Fruit fly (Drosophila melanogaster) whole organism, embryonic: ENCODE data around the gene CG33640.

Experiments
- Aef1 ChIP-seq: fragments of 200-800 bp; sonication (Bioruptor generic); IDR thresholded peaks from 3 replicates; pipeline ENCODE4 v1.3.6; 2022; ENCODE audit warnings: missing biosample characterization, missing genetic modification characterization
- Antp ChIP-seq: fragments of 200-800 bp; sonication (Bioruptor generic); optimal IDR thresholded peaks from 3 replicates; lab custom pipeline; 2016; ENCODE audit warnings: missing biosample characterization, missing genetic modification characterization
- Bgb ChIP-seq: fragments of 200-800 bp; sonication (Bioruptor generic); IDR thresholded peaks from 2 replicates; pipeline ENCODE4 v1.3.6; 2022; ENCODE audit warnings: missing biosample characterization, missing genetic modification characterization; ENCODE audit not compliant: partially characterized antibody
- C15 ChIP-seq: fragments of 200-800 bp; sonication (Bioruptor generic); IDR thresholded peaks from 3 replicates; pipeline ENCODE4 v1.3.6; 2022; ENCODE audit warnings: missing biosample characterization, missing genetic modification characterization
- CG11456 ChIP-seq: fragments of 200-800 bp; sonication (Bioruptor generic); IDR thresholded peaks from 3 replicates; pipeline ENCODE4 v1.3.6; 2022; ENCODE audit warnings: missing biosample characterization, missing genetic modification characterization
- CG12744 ChIP-seq: fragments of 200-800 bp; sonication (Bioruptor generic); optimal IDR thresholded peaks from 2 replicates; lab custom pipeline; 2016; ENCODE audit warnings: missing biosample characterization, missing genetic modification characterization
- CG14050 ChIP-seq: fragments of 200-800 bp; sonication (Bioruptor generic); IDR thresholded peaks from 3 replicates; pipeline ENCODE4 v1.3.6; 2022; ENCODE audit warnings: missing biosample characterization, missing genetic modification characterization
- CG15073 ChIP-seq: fragments of 200-800 bp; sonication (Bioruptor generic); optimal IDR thresholded peaks from 2 replicates; lab custom pipeline; 2016; ENCODE audit warnings: missing biosample characterization, missing genetic modification characterization
- CG18011 ChIP-seq: fragments of 200-800 bp; sonication (Bioruptor generic); optimal IDR thresholded peaks from 2 replicates; lab custom pipeline; 2017; ENCODE audit warnings: missing biosample characterization, missing genetic modification characterization, mild to moderate bottlenecking, moderate library complexity, missing genotype
- CG18476 ChIP-seq: fragments of 200-800 bp; sonication (Bioruptor generic); optimal IDR thresholded peaks from 2 replicates; lab custom pipeline; 2016; ENCODE audit warnings: missing biosample characterization, mild to moderate bottlenecking, missing genetic modification characterization
- CG2116 ChIP-seq: fragments of 200-800 bp; sonication (Bioruptor generic); optimal IDR thresholded peaks from 3 replicates; lab custom pipeline; 2018; ENCODE audit warnings: missing biosample characterization, mild to moderate bottlenecking, missing genetic modification characterization
- CG2889 ChIP-seq: fragments of 200-800 bp; sonication (Bioruptor generic); IDR thresholded peaks from 3 replicates; pipeline ENCODE4 v1.3.6; 2022; ENCODE audit warnings: missing biosample characterization, missing genetic modification characterization
- CG3065 ChIP-seq: fragments of 200-800 bp; sonication (Bioruptor generic); optimal IDR thresholded peaks from 2 replicates; lab custom pipeline; 2016; ENCODE audit warnings: missing biosample characterization, missing genetic modification characterization
- CG4707 ChIP-seq: fragments of 200-800 bp; sonication (Bioruptor generic); optimal IDR thresholded peaks from 2 replicates; lab custom pipeline; 2018; ENCODE audit warnings: missing biosample characterization, mild to moderate bottlenecking, missing genetic modification characterization, moderate library complexity
- CG6654 ChIP-seq: fragments of 200-800 bp; sonication (Bioruptor generic); optimal IDR thresholded peaks from 2 replicates; lab custom pipeline; 2017; ENCODE audit warnings: missing biosample characterization, mild to moderate bottlenecking, missing genetic modification characterization
- CG6683 ChIP-seq: fragments of 200-800 bp; sonication (Bioruptor generic); optimal IDR thresholded peaks from 2 replicates; lab custom pipeline; 2017; ENCODE audit warnings: missing biosample characterization, mild to moderate bottlenecking, missing genetic modification characterization, missing genetic modification reagents
- CG6791 ChIP-seq: fragments of 200-800 bp; sonication (Bioruptor generic); IDR thresholded peaks from 3 replicates; pipeline ENCODE4 v1.3.6; 2022; ENCODE audit warnings: missing biosample characterization, missing genetic modification characterization; ENCODE audit not compliant: partially characterized antibody
- CG7556 ChIP-seq: fragments of 200-800 bp; sonication (Bioruptor generic); optimal IDR thresholded peaks from 2 replicates; lab custom pipeline; 2017; ENCODE audit warnings: missing biosample characterization, mild to moderate bottlenecking, missing genetic modification characterization
- CG8388 ChIP-seq: fragments of 200-800 bp; sonication (Bioruptor generic); optimal IDR thresholded peaks from 2 replicates; lab custom pipeline; 2019; ENCODE audit warnings: missing biosample characterization, mild to moderate bottlenecking, missing genetic modification characterization, moderate library complexity
- CG9215 ChIP-seq: fragments of 200-800 bp; sonication (Bioruptor generic); IDR thresholded peaks from 2 replicates; pipeline ENCODE4 v1.3.6; 2022; ENCODE audit warnings: missing biosample characterization, missing genetic modification characterization
- CG9437 ChIP-seq: fragments of 200-800 bp; sonication (Bioruptor generic); optimal IDR thresholded peaks from 2 replicates; lab custom pipeline; 2018; ENCODE audit warnings: missing biosample characterization, mild to moderate bottlenecking, missing genetic modification characterization
- Dip3 ChIP-seq: fragments of 200-800 bp; sonication (Bioruptor generic); optimal IDR thresholded peaks from 3 replicates; lab custom pipeline; 2016; ENCODE audit warnings: missing biosample characterization, missing genetic modification characterization
- Doc2 ChIP-seq: fragments of 200-800 bp; sonication (Bioruptor generic); IDR thresholded peaks from 2 replicates; pipeline ENCODE4 v1.3.6; 2022; ENCODE audit warnings: missing biosample characterization, missing genetic modification characterization
- Fer3 ChIP-seq: fragments of 200-800 bp; sonication (Bioruptor generic); optimal IDR thresholded peaks from 2 replicates; lab custom pipeline; 2018; ENCODE audit warnings: missing biosample characterization, mild to moderate bottlenecking, missing genetic modification characterization, moderate library complexity
- HLH3B ChIP-seq: fragments of 200-800 bp; sonication (Bioruptor generic); IDR thresholded peaks from 2 replicates; pipeline ENCODE4 v1.3.6; 2022; ENCODE audit warnings: missing biosample characterization, missing genetic modification characterization
- MBD-R2 ChIP-seq: fragments of 200-800 bp; sonication (Bioruptor generic); IDR thresholded peaks from 2 replicates; pipeline ENCODE4 v1.3.6; 2022; ENCODE audit warnings: missing biosample characterization, missing genetic modification characterization
- Nf-YB ChIP-seq: fragments of 200-800 bp; sonication (Bioruptor generic); optimal IDR thresholded peaks from 3 replicates; lab custom pipeline; 2019; ENCODE audit warnings: missing biosample characterization, mild to moderate bottlenecking, missing genetic modification characterization, moderate library complexity
- Oli ChIP-seq: fragments of 200-800 bp; sonication (Bioruptor generic); optimal IDR thresholded peaks from 2 replicates; lab custom pipeline; 2018; ENCODE audit warnings: missing biosample characterization, mild to moderate bottlenecking, missing genetic modification characterization, moderate library complexity
- Sry-δ ChIP-seq: fragments of 200-800 bp; sonication (Bioruptor generic); optimal IDR thresholded peaks from 2 replicates; lab custom pipeline; 2016; ENCODE audit warnings: missing biosample characterization, missing genetic modification characterization
- bcd ChIP-seq: fragments of 200-800 bp; sonication (Bioruptor generic); optimal IDR thresholded peaks from 2 replicates; lab custom pipeline; 2017; ENCODE audit warnings: missing biosample characterization, mild to moderate bottlenecking, missing genetic modification characterization
- cad ChIP-seq: fragments of >200 bp; optimal IDR thresholded peaks from 2 replicates; lab custom pipeline; 2017; ENCODE audit warnings: missing biosample characterization, missing genetic modification characterization
- corto ChIP-seq: fragments of 200-800 bp; sonication (Bioruptor generic); optimal IDR thresholded peaks from 2 replicates; lab custom pipeline; 2016; ENCODE audit warnings: missing biosample characterization, mild to moderate bottlenecking, missing genetic modification characterization, moderate library complexity
- crp ChIP-seq, 2 experiments: fragments of 200-800 bp; sonication (Bioruptor generic); optimal IDR thresholded peaks; 2 replicates in 1 of 2; 3 replicates in 1 of 2; lab custom pipeline; 2017; ENCODE audit warnings: missing biosample characterization in 2 of 2, missing genetic modification characterization in 2 of 2, mild to moderate bottlenecking in 1 of 2, moderate library complexity in 1 of 2
- dmrt99B ChIP-seq: fragments of 200-800 bp; sonication (Bioruptor generic); optimal IDR thresholded peaks from 2 replicates; lab custom pipeline; 2018; ENCODE audit warnings: missing biosample characterization, mild to moderate bottlenecking, missing genetic modification characterization, moderate library complexity
- ftz-f1 ChIP-seq: fragments of 200-800 bp; sonication (Bioruptor generic); optimal IDR thresholded peaks from 2 replicates; lab custom pipeline; 2016; ENCODE audit warnings: missing biosample characterization, missing genetic modification characterization
- gsb ChIP-seq: fragments of 200-800 bp; sonication (Bioruptor generic); IDR thresholded peaks from 2 replicates; pipeline ENCODE4 v1.3.6; 2022; ENCODE audit warnings: missing biosample characterization, missing genetic modification characterization
- gt ChIP-seq: fragments of 200-800 bp; sonication (Bioruptor generic); IDR thresholded peaks from 2 replicates; pipeline ENCODE4 v1.3.6; 2022; ENCODE audit warnings: missing biosample characterization, missing genetic modification characterization
- hkb ChIP-seq, 2 experiments: fragments of 200-800 bp in 1 of 2; fragments of >200 bp in 1 of 2; sonication (Bioruptor generic) in 1 of 2; IDR thresholded peaks in 1 of 2; optimal IDR thresholded peaks in 1 of 2; 2 replicates each; pipeline versions ENCODE4 v1.3.6 to Lab custom; 2017 to 2022; ENCODE audit warnings: missing biosample characterization in 1 of 2, missing genetic modification characterization in 1 of 2
- jumu ChIP-seq: fragments of 200-800 bp; sonication (Bioruptor generic); optimal IDR thresholded peaks from 3 replicates; lab custom pipeline; 2016; ENCODE audit warnings: missing biosample characterization, missing genetic modification characterization
- lmd ChIP-seq: fragments of 200-800 bp; sonication (Bioruptor generic); IDR thresholded peaks from 2 replicates; pipeline ENCODE4 v1.3.6; 2022; ENCODE audit warnings: missing biosample characterization, missing genetic modification characterization
- oc ChIP-seq: fragments of 200-800 bp; sonication (Bioruptor generic); optimal IDR thresholded peaks from 2 replicates; lab custom pipeline; 2018; ENCODE audit warnings: missing biosample characterization, mild to moderate bottlenecking, missing genetic modification characterization, moderate library complexity
- otp ChIP-seq: fragments of 200-800 bp; sonication (Bioruptor generic); IDR thresholded peaks from 3 replicates; pipeline ENCODE4, ENCODE4 v1.3.6; 2022; ENCODE audit warnings: missing biosample characterization, missing genetic modification characterization
- slp2 ChIP-seq: fragments of 200-800 bp; sonication (Bioruptor generic); optimal IDR thresholded peaks from 2 replicates; lab custom pipeline; 2016; ENCODE audit warnings: missing biosample characterization, missing genetic modification characterization
- sqz ChIP-seq: fragments of 200-800 bp; sonication (Bioruptor generic); optimal IDR thresholded peaks from 3 replicates; lab custom pipeline; 2018; ENCODE audit warnings: missing biosample characterization, mild to moderate bottlenecking, missing genetic modification characterization
- tio ChIP-seq: fragments of 200-800 bp; sonication (Bioruptor generic); optimal IDR thresholded peaks from 2 replicates; lab custom pipeline; 2017; ENCODE audit warnings: missing biosample characterization, missing genetic modification characterization, inconsistent platforms
- trh ChIP-seq: fragments of 200-800 bp; sonication (Bioruptor generic); optimal IDR thresholded peaks from 2 replicates; lab custom pipeline; 2016; ENCODE audit warnings: missing biosample characterization, missing genetic modification characterization
- unpg ChIP-seq: fragments of 200-800 bp; sonication (Bioruptor generic); optimal IDR thresholded peaks from 3 replicates; lab custom pipeline; 2018; ENCODE audit warnings: missing biosample characterization, mild to moderate bottlenecking, missing genetic modification characterization, moderate library complexity
- vnd ChIP-seq: fragments of 200-800 bp; sonication (Bioruptor generic); IDR thresholded peaks from 3 replicates; pipeline ENCODE4 v1.3.6; 2022; ENCODE audit warnings: missing biosample characterization, missing genetic modification characterization; ENCODE audit not compliant: partially characterized antibody

The CG33640 gene

dm6 chr2L:13513331-13514261 is 14.0 kb upstream of the CG33640 start (continued):
- no peak for TF ChIP-seq CG3065 (GFP tag; lab: Kevin White, UChicago)
- TF ChIP-seq dmrt99B (tag; lab: Kevin White, UChicago): peak; percentile 66
- no peak for TF ChIP-seq crp (GFP tag; optimal IDR thresholded peaks at IDR 0.05; lab: Kevin White, UChicago)
- no peak for TF ChIP-seq CG18011 (GFP tag; lab: Kevin White, UChicago)
- no peak for TF ChIP-seq gt (GFP tag; lab: Robert Waterston, UW)
- TF ChIP-seq CG4707 (GFP tag; lab: Kevin White, UChicago): peak; percentile 99
- TF ChIP-seq CG7556 (GFP tag; lab: Kevin White, UChicago): peak; percentile 74
- TF ChIP-seq gsb (GFP tag; lab: Robert Waterston, UW): peak; percentile 42
- TF ChIP-seq sqz (GFP tag; lab: Kevin White, UChicago): peak; percentile 33
- TF ChIP-seq HLH3B: peak; percentile 57
- peak; percentile 86 for TF ChIP-seq CG11456
- no peak for TF ChIP-seq CG15073 (GFP tag; lab: Kevin White, UChicago)
- peak; percentile 22 for TF ChIP-seq Sry-δ (GFP tag; lab: Kevin White, UChicago)
- peak; percentile 54 for TF ChIP-seq CG8388 (GFP tag; lab: Kevin White, UChicago)
- peak; percentile 58; the same call in 2 of the 3 replicates for TF ChIP-seq CG14050 (GFP tag; lab: Robert Waterston, UW)
- no peak for TF ChIP-seq ftz-f1 (GFP tag; lab: Kevin White, UChicago)
- TF ChIP-seq cad: no peak
- no peak for TF ChIP-seq CG2116 (GFP tag; lab: Kevin White, UChicago)
- TF ChIP-seq CG6791 (GFP tag; lab: Robert Waterston, UW): no peak
- no peak for TF ChIP-seq Dip3
- TF ChIP-seq unpg (GFP tag; lab: Kevin White, UChicago): peak; percentile 59
- TF ChIP-seq Aef1 (GFP tag; lab: Robert Waterston, UW): peak; percentile 64
- TF ChIP-seq Nf-YB: no peak
- TF ChIP-seq Doc2 (GFP tag; lab: Robert Waterston, UW): peak; percentile 34; the same call in 1 of the 2 replicates
- TF ChIP-seq Oli: peak; percentile 53
- peak; percentile 36 for TF ChIP-seq Fer3 (tag; lab: Kevin White, UChicago)
- no peak for TF ChIP-seq corto (GFP tag; lab: Kevin White, UChicago)
- peak; percentile 55 for TF ChIP-seq CG9215
- TF ChIP-seq MBD-R2 (GFP tag; lab: Robert Waterston, UW): no peak
- TF ChIP-seq CG18476 (GFP tag; lab: Kevin White, UChicago): peak; percentile 20
- TF ChIP-seq CG2889 (GFP tag; lab: Robert Waterston, UW): peak; percentile 57; the same call in 2 of the 3 replicates
- peak; percentile 53 for TF ChIP-seq tio (GFP tag; lab: Kevin White, UChicago)
- peak; percentile 85 for TF ChIP-seq Antp (GFP tag; lab: Kevin White, UChicago)
- TF ChIP-seq oc (tag; lab: Kevin White, UChicago): no peak
- no peak for TF ChIP-seq C15 (GFP tag; lab: Robert Waterston, UW)
- TF ChIP-seq otp (GFP tag; lab: Robert Waterston, UW): peak; percentile 63; the same call in 2 of the 3 replicates
- TF ChIP-seq CG12744 (GFP tag; lab: Kevin White, UChicago): no peak
- TF ChIP-seq lmd (GFP tag; lab: Robert Waterston, UW): peak; percentile 69
- TF ChIP-seq jumu (GFP tag; lab: Kevin White, UChicago): peak; percentile 44
- no peak for TF ChIP-seq hkb (optimal IDR thresholded peaks at IDR 0.05; lab: Kevin White, UChicago)
- peak; percentile 60 for TF ChIP-seq hkb (GFP tag; IDR thresholded peaks at IDR 0.05; lab: Robert Waterston, UW)
- TF ChIP-seq slp2 (GFP tag; lab: Kevin White, UChicago): peak; percentile 37
- TF ChIP-seq CG6683: peak; percentile 28
- peak; percentile 70 for TF ChIP-seq CG9437 (GFP tag; lab: Kevin White, UChicago)
- no peak for TF ChIP-seq trh
- TF ChIP-seq Bgb: no peak
- peak; percentile 25 for TF ChIP-seq CG6654 (GFP tag; lab: Kevin White, UChicago)
- TF ChIP-seq bcd (GFP tag; lab: Kevin White, UChicago): peak; percentile 74
- 0 out of 3 replicates have a peak, but pooled peaks have one; percentile 28 for TF ChIP-seq vnd (GFP tag; lab: Robert Waterston, UW)
